Worm (Caenorhabditis elegans): Measurements from ENCODE around the gene hpo-38.

The hpo-38 gene

DNA sequence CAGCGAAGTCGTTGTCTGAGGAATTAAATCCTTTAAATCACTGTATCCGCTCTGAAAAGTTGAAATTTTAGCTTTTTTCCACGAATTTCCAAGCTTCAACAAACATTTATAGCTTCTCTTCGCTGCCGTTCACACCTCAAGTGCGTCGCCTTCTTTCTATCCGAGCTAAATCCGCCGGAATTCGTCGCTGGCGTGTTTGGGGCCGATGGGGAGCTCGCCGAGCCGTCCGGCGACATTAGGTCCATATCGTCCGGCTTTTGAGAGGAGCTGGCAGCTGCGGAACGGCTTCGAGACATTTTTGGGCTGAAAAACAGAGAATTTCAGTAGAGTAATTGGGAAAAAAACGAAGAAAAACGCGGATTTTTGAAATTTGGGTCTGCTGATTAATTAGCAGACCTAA lies 42.4 kb upstream of the hpo-38 start, which contains the start of gene mxl-2:
Gene mxl-2 (minus strand): TSS at position 303 of the 400 bp plus-strand sequence.
- TF ChIP-seq ztf-7 (tag; optimal IDR thresholded peaks at IDR 0.05) (no peak), set-16 (GFP tag; IDR thresholded peaks at IDR 0.05) (peak; percentile 75)

- TF ChIP-seq Y48G9A.11 (GFP tag; IDR thresholded peaks at IDR 0.05): peak; percentile 95
- TF ChIP-seq aha-1 (tag): no peak
- TF ChIP-seq lin-15B (tag; optimal IDR thresholded peaks at IDR 0.05): no peak
- TF ChIP-seq lsy-2 (tag; optimal IDR thresholded peaks at IDR 0.05): peak in 1 of 2 experiments; percentile 26
- TF ChIP-seq lim-7 (GFP tag; IDR thresholded peaks at IDR 0.05): no peak
- TF ChIP-seq daf-19 (GFP tag; conservative IDR thresholded peaks at IDR 0.05): no peak
- TF ChIP-seq dpl-1 (GFP tag; optimal IDR thresholded peaks at IDR 0.05): peak; percentile 15
- TF ChIP-seq nhr-25 (tag; optimal IDR thresholded peaks at IDR 0.05; ENCODE audit: borderline replicate concordance, insufficient read depth): no peak
- TF ChIP-seq lin-29 (GFP tag; IDR thresholded peaks at IDR 0.05): no peak
- TF ChIP-seq T20F7.1 (GFP tag; optimal IDR thresholded peaks at IDR 0.05): peak; percentile 98
- no peak for TF ChIP-seq nhr-41 (GFP tag; IDR thresholded peaks at IDR 0.05)
- no peak for TF ChIP-seq jun-1 (tag; optimal IDR thresholded peaks at IDR 0.05)
- no peak for TF ChIP-seq ceh-28 (tag; optimal IDR thresholded peaks at IDR 0.05)
- TF ChIP-seq hlh-30 (tag; optimal IDR thresholded peaks at IDR 0.05; ENCODE audit: insufficient read depth): peak; percentile 62
- TF ChIP-seq mes-2 (tag; optimal IDR thresholded peaks at IDR 0.05; ENCODE audit: poor library complexity, severe bottlenecking): no peak
- TF ChIP-seq nhr-42 (GFP tag; IDR thresholded peaks at IDR 0.05): no peak
- no peak for TF ChIP-seq unc-130 (GFP tag; optimal IDR thresholded peaks at IDR 0.05)
- no peak for TF ChIP-seq spr-3 (GFP tag; optimal IDR thresholded peaks at IDR 0.05)
- TF ChIP-seq nhr-102 (tag; optimal IDR thresholded peaks at IDR 0.05): no peak
- no peak for TF ChIP-seq nhr-6 (tag; optimal IDR thresholded peaks at IDR 0.05)
- TF ChIP-seq hlh-11 (tag; optimal IDR thresholded peaks at IDR 0.05): no peak
- TF ChIP-seq daf-16 (GFP tag; optimal IDR thresholded peaks at IDR 0.05): no peak
- TF ChIP-seq daf-16 (tag; optimal IDR thresholded peaks at IDR 0.05): peak; percentile 11
- peak; percentile 25 for TF ChIP-seq nhr-77 (tag; optimal IDR thresholded peaks at IDR 0.05)
- TF ChIP-seq zip-11 (GFP tag; IDR thresholded peaks at IDR 0.05): no peak
- TF ChIP-seq mdt-29 (GFP tag; IDR thresholded peaks at IDR 0.05): no peak
- no peak for TF ChIP-seq lin-1 (GFP tag; IDR thresholded peaks at IDR 0.05)
- TF ChIP-seq F10B5.3 (tag; optimal IDR thresholded peaks at IDR 0.05): no peak
- TF ChIP-seq ceh-20 (GFP tag; IDR thresholded peaks at IDR 0.05): no peak
- TF ChIP-seq duxl-1 (tag; optimal IDR thresholded peaks at IDR 0.05; ENCODE audit: poor library complexity): no peak
- TF ChIP-seq saeg-2 (GFP tag; IDR thresholded peaks at IDR 0.05): no peak
- TF ChIP-seq dmd-8 (GFP tag; IDR thresholded peaks at IDR 0.05): no peak
- no peak for TF ChIP-seq pha-4 (GFP tag; IDR thresholded peaks at IDR 0.05)
- no peak for TF ChIP-seq pha-4 (tag; optimal IDR thresholded peaks at IDR 0.05)
- no peak for TF ChIP-seq mxl-3 (GFP tag; optimal IDR thresholded peaks at IDR 0.05)
- TF ChIP-seq dve-1 (tag; optimal IDR thresholded peaks at IDR 0.05; ENCODE audit: insufficient read depth): no peak
- no peak for TF ChIP-seq nhr-76 (tag; optimal IDR thresholded peaks at IDR 0.05)
- TF ChIP-seq sdz-12 (GFP tag; optimal IDR thresholded peaks at IDR 0.05): no peak
- TF ChIP-seq fos-1 (tag; optimal IDR thresholded peaks at IDR 0.05): no peak
Observed at ce11 chrIII:188426-188888, 41.8 kb upstream of the hpo-38 start, which contains the start of gene ubc-20. TSS of gene ubc-20 (plus strand) at chrIII:188838.

Data from whole organism, L4 larva.